Worm (Caenorhabditis elegans) whole organism, L1 larva: ENCODE measurements around the gene fbxa-59.

Experiments
- F16B12.6 ChIP-seq: fragments of 150-350 bp; optimal IDR thresholded peaks from 2 replicates; lab custom pipeline; 2014; ENCODE audit warnings: missing biosample characterization, missing genetic modification characterization
- aha-1 ChIP-seq: fragments of 150-350 bp; optimal IDR thresholded peaks from 2 replicates; lab custom pipeline; 2014; ENCODE audit warnings: missing biosample characterization, missing genetic modification characterization
- blmp-1 ChIP-seq: fragments of 150-350 bp; optimal IDR thresholded peaks from 2 replicates; lab custom pipeline; 2014; ENCODE audit warnings: missing biosample characterization, missing genetic modification characterization
- lsy-2 ChIP-seq, 2 experiments: fragments of 150-350 bp; optimal IDR thresholded peaks; 2 replicates each; lab custom pipeline; 2014; ENCODE audit warnings: missing biosample characterization in 2 of 2, missing genetic modification characterization in 2 of 2
- mep-1 ChIP-seq: fragments of 150-350 bp; optimal IDR thresholded peaks from 2 replicates; lab custom pipeline; 2014; ENCODE audit warnings: missing biosample characterization, missing genetic modification characterization
- nhr-28 ChIP-seq: fragments of 150-350 bp; optimal IDR thresholded peaks from 2 replicates; lab custom pipeline; 2014; ENCODE audit warnings: missing biosample characterization, missing genetic modification characterization
- nhr-77 ChIP-seq: fragments of 150-350 bp; optimal IDR thresholded peaks from 2 replicates; lab custom pipeline; 2014; ENCODE audit warnings: missing biosample characterization, missing genetic modification characterization
- nhr-90 ChIP-seq: sonication (generic microtip); optimal IDR thresholded peaks from 2 replicates; lab custom pipeline; 2016; ENCODE audit warnings: mild to moderate bottlenecking, missing genetic modification characterization, missing compliant biosample characterization; ENCODE audit not compliant: poor library complexity
- snpc-4 ChIP-seq: fragments of 150-350 bp; optimal IDR thresholded peaks from 2 replicates; lab custom pipeline; 2014; ENCODE audit warnings: missing biosample characterization, missing genetic modification characterization
- sptf-1 ChIP-seq: fragments of 150-350 bp; optimal IDR thresholded peaks from 2 replicates; lab custom pipeline; 2014; ENCODE audit warnings: missing biosample characterization, missing genetic modification characterization
- unc-62 ChIP-seq: fragments of 150-350 bp; optimal IDR thresholded peaks from 2 replicates; lab custom pipeline; 2014; ENCODE audit warnings: missing biosample characterization, missing genetic modification reagents, missing genetic modification characterization

DNA sequence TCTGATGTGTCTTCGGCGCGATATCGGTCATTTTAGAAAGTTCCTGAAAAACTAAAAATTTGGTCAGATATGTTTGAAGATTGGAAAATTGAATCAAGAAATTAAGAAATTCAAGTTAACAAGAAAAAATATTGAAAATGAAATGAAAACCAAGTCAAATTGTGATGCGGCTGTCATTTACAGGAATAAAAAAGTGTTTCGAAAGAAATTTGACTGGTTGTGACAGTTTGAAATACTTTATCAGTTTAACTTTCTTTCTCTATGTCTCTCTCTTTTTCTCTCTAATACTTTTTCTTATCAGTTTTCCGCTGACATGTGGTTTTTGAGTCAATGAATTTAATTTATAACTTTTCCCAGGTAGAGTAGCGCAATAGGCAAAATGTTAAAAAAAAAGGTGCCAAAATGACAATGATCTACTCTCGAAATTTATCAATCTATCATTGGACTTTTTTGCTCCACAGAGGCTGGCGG is 7.2 kb downstream of the fbxa-59 start, which contains the start of gene fbxa-55:
- no peak for TF ChIP-seq nhr-28
- TF ChIP-seq blmp-1: no peak
- no peak for TF ChIP-seq F16B12.6 (tag; lab: Kevin White, UChicago)
- TF ChIP-seq mep-1: no peak
- no peak for TF ChIP-seq aha-1
- TF ChIP-seq nhr-90 (tag; lab: Kevin White, UChicago): no peak
- no peak for TF ChIP-seq sptf-1 (tag; lab: Kevin White, UChicago)
- no peak for TF ChIP-seq snpc-4 (tag; lab: Kevin White, UChicago)
- TF ChIP-seq lsy-2 (tag; optimal IDR thresholded peaks at IDR 0.05; lab: Kevin White, UChicago): no peak
- TF ChIP-seq nhr-77 (tag; lab: Kevin White, UChicago): no peak
- TF ChIP-seq unc-62 (GFP tag; lab: Kevin White, UChicago): no peak
